Fruit fly (Drosophila melanogaster): ENCODE results near the gene mtSSB.

dm6 chr3R:16205155-16205778 lies at the start of gene mtSSB:
- TF ChIP-seq psq (optimal IDR thresholded peaks at IDR 0.05) (no peak), ttk (optimal IDR thresholded peaks at IDR 0.05) (no peak), h (optimal IDR thresholded peaks at IDR 0.05) (no peak), Sin3A (optimal IDR thresholded peaks at IDR 0.05) (no peak)
